Fruit fly (Drosophila melanogaster) whole organism: ENCODE data around the gene CG10841.

Experiments used
- pan ChIP-seq: fragments of >200 bp; optimal IDR thresholded peaks from 2 replicates; lab custom pipeline; 2017
- psq ChIP-seq: fragments of >200 bp; optimal IDR thresholded peaks from 2 replicates; lab custom pipeline; 2017

DNA sequence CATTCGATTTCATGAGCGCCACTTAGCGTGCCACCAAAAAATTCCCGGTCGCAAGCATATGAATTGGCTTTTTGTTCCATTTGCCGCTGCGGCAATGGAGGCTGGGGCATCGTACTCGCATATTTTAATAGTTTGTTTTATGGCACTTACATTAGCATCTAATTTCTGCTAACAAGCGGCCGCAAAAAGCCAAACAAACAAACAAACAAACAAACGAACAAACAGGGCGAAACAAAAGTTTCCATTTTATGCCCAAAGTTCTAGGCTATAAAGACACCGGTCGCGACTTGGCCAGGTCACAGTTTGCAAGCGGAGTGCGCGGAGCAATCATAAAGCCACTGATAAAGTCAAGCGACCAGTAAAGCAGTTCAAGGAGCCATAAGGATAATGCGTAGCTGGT lies 16.1 kb upstream of the CG10841 start, which contains the start of gene CG9269:
- TF ChIP-seq psq (lab: Kevin White, UChicago) (no peak), pan (lab: Kevin White, UChicago) (no peak)
